Worm (Caenorhabditis elegans): ENCODE measurements around the gene F49C12.11.
"Not testable (repeated sequence)": the region's sequence is repeated elsewhere in the genome, so short reads cannot be mapped to it uniquely, and the experiment has no call there.

DNA sequence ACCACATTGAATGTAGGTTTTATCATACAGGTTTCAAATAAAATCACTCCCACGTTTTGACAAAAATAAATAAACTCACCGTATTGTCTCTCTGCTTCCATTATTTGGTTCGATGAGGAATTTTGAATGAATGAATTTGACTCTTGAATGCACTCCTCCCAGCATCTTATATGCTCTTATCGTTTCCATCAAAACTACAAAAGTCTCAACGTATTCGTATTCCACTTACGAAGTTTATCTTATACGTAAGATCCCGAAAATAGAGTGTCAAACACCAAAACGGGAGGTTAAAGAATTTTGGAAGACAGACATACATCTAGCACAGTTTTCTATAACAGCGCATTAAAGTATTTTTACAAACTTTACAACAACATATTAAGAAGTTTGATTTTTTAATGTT lies 25.4 kb upstream of the F49C12.11 start, which contains the start of gene nhr-264:
- not testable (repeated sequence) for TF ChIP-seq mdl-1, lin-39, egl-27, nhr-237, nhr-77 (tag; optimal IDR thresholded peaks at IDR 0.05)
